Fruit fly (Drosophila melanogaster): Measurements from ENCODE around the gene CG32204.

dm6 chr3L:18989611-18990010 lies 43.8 kb upstream of the CG32204 start, which contains the start of gene CG34256:
- TF ChIP-seq CG8478 (optimal IDR thresholded peaks at IDR 0.05) = no peak
- TF ChIP-seq CTCF (optimal IDR thresholded peaks at IDR 0.05) = no peak

Data from S2 (cell line).